Fruit fly (Drosophila melanogaster): ENCODE results near the gene CG1724.

The CG1724 gene

dm6 chrX:21241796-21242208 is 38.7 kb upstream of the CG1724 start (continued):
- TF ChIP-seq Dip2 (GFP tag; IDR thresholded peaks at IDR 0.05) (no peak), Poxn (GFP tag; IDR thresholded peaks at IDR 0.05) (no peak), unpg (GFP tag; optimal IDR thresholded peaks at IDR 0.05) (peak; percentile 41), CG18011 (GFP tag; optimal IDR thresholded peaks at IDR 0.05) (peak; percentile 7), Nf-YB (GFP tag; optimal IDR thresholded peaks at IDR 0.05) (peak; percentile 9), Gsc (GFP tag; IDR thresholded peaks at IDR 0.05) (no peak), gsb-n (tag; optimal IDR thresholded peaks at IDR 0.05) (peak; percentile 46), CG4424 (GFP tag; optimal IDR thresholded peaks at IDR 0.05) (peak; percentile 53), Dek (tag; optimal IDR thresholded peaks at IDR 0.05) (no peak), pfk (GFP tag; optimal IDR thresholded peaks at IDR 0.05) (no peak), CrebB (tag; optimal IDR thresholded peaks at IDR 0.05) (peak; percentile 59), klu (GFP tag; IDR thresholded peaks at IDR 0.05) (no peak), CG30020 (tag; optimal IDR thresholded peaks at IDR 0.05) (no peak), Xrp1 (GFP tag; IDR thresholded peaks at IDR 0.05) (peak; percentile 48), CG8924 (tag; optimal IDR thresholded peaks at IDR 0.05) (peak; percentile 8), CG12769 (tag; optimal IDR thresholded peaks at IDR 0.05) (peak; percentile 28), Hr39 (optimal IDR thresholded peaks at IDR 0.05) (no peak), CG15011 (GFP tag; optimal IDR thresholded peaks at IDR 0.05) (peak; percentile 22), CG9215 (GFP tag; IDR thresholded peaks at IDR 0.05) (no peak), Nf-YC (tag; optimal IDR thresholded peaks at IDR 0.05) (no peak), PHDP (tag; optimal IDR thresholded peaks at IDR 0.05) (peak; percentile 58), ci (GFP tag; IDR thresholded peaks at IDR 0.05) (peak; percentile 63; the same call in 2 of the 3 replicates), CG7839 (tag; optimal IDR thresholded peaks at IDR 0.05) (peak; percentile 66), Drgx (GFP tag; IDR thresholded peaks at IDR 0.05) (no peak), CG42726 (GFP tag; IDR thresholded peaks at IDR 0.05; ENCODE audit: partially characterized antibody) (no peak), stwl (tag; optimal IDR thresholded peaks at IDR 0.05) (no peak), CG9437 (GFP tag; optimal IDR thresholded peaks at IDR 0.05) (peak; percentile 35), schlank (tag; optimal IDR thresholded peaks at IDR 0.05) (no peak), Doc2 (GFP tag; IDR thresholded peaks at IDR 0.05) (no peak), CG17361 (GFP tag; IDR thresholded peaks at IDR 0.05) (peak; percentile 64; the same call in 2 of the 3 replicates)

- TF ChIP-seq Bdp1 (GFP tag; optimal IDR thresholded peaks at IDR 0.05) (peak; percentile 92), toy (GFP tag; IDR thresholded peaks at IDR 0.05) (no peak), CG16813 (GFP tag; IDR thresholded peaks at IDR 0.05; ENCODE audit: partially characterized antibody) (peak; percentile 30; the same call in 1 of the 3 replicates), CG1832 (GFP tag; optimal IDR thresholded peaks at IDR 0.05) (peak; percentile 16)
These were observed 28.7 kb upstream of the CG1724 start for dm6 chrX:21231829-21232228.

dm6 chrX:21226373-21226772 is 23.2 kb upstream of the CG1724 start:
- TF ChIP-seq CG11560 (tag; IDR thresholded peaks at IDR 0.05): no peak
- TF ChIP-seq Nf-YC (tag; optimal IDR thresholded peaks at IDR 0.05): no peak
- TF ChIP-seq CG6254 (GFP tag; optimal IDR thresholded peaks at IDR 0.05): no peak
- TF ChIP-seq bab2 (GFP tag; optimal IDR thresholded peaks at IDR 0.05): no peak
- TF ChIP-seq psq (GFP tag; optimal IDR thresholded peaks at IDR 0.05): no peak
- TF ChIP-seq CG2678 (tag; optimal IDR thresholded peaks at IDR 0.05): peak; percentile 17
- no peak for TF ChIP-seq ara (GFP tag; IDR thresholded peaks at IDR 0.05)
- TF ChIP-seq sens (GFP tag): peak; percentile 70
- TF ChIP-seq CG12744 (GFP tag; optimal IDR thresholded peaks at IDR 0.05): no peak
- no peak for TF ChIP-seq dimm (GFP tag; IDR thresholded peaks at IDR 0.05)
- peak; percentile 55 for TF ChIP-seq Med (GFP tag)
- 0 out of 3 replicates have a peak, but pooled peaks have one; percentile 15 for TF ChIP-seq row (GFP tag; IDR thresholded peaks at IDR 0.05)

All from whole organism, embryonic.